Fruit fly (Drosophila melanogaster) whole organism, wandering third instar larva: ENCODE data around the gene CG9040.

Experiments used
- Myc ChIP-seq: fragments of >200 bp; optimal IDR thresholded peaks from 2 replicates; lab custom pipeline; 2017
- dmrt93B ChIP-seq: fragments of 200-800 bp; sonication (Bioruptor generic); optimal IDR thresholded peaks from 2 replicates; lab custom pipeline; 2018; ENCODE audit warnings: missing biosample characterization, mild to moderate bottlenecking, missing genetic modification characterization
- rgr ChIP-seq: fragments of 200-800 bp; sonication (Bioruptor generic); optimal IDR thresholded peaks from 3 replicates; lab custom pipeline; 2016; ENCODE audit warnings: missing biosample characterization, mild to moderate bottlenecking, missing genetic modification characterization

dm6 chr3L:13956667-13957066 is 31.0 kb upstream of the CG9040 start:
- no peak for TF ChIP-seq dmrt93B
- no peak for TF ChIP-seq rgr (GFP tag; lab: Kevin White, UChicago)
- TF ChIP-seq Myc (lab: Kevin White, UChicago): no peak
